Worm (Caenorhabditis elegans): ENCODE data around the gene F43E2.6.

F43E2.6 gene

DNA sequence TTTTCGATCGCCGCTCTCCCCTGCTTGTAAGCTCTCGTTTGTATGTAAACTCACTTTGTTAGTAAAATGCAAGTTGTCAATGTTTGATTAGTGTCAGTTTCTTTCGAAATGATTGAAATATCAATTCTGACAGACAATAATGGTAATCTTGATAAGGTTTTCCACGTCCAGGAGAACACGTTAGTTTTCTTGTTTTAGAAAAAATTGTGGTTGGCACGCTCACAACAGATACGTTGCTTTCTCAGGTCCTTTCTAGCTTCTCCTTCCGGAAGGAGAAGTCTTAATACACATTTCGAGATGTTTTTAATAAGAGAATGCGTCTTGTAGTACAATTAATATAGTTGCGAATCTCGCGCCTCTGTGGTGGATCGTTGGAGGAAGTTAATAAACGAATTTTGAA, at the start of gene F43E2.6:
TSS of gene F43E2.6 (minus strand) at position 101 of the 400 bp plus-strand sequence.
- TF ChIP-seq ref-1 (GFP tag; conservative IDR thresholded peaks at IDR 0.05) (no peak), ztf-29 (GFP tag; IDR thresholded peaks at IDR 0.05) (no peak), cog-1 (tag; optimal IDR thresholded peaks at IDR 0.05) (no peak), tab-1 (GFP tag; IDR thresholded peaks at IDR 0.05) (no peak), T22C8.4 (GFP tag; IDR thresholded peaks at IDR 0.05) (no peak), ztf-23 (GFP tag; IDR thresholded peaks at IDR 0.05) (no peak), klf-2 (GFP tag; conservative IDR thresholded peaks at IDR 0.05) (no peak), flt-1 (GFP tag; IDR thresholded peaks at IDR 0.05) (no peak), med-1 (GFP tag; optimal IDR thresholded peaks at IDR 0.05; ENCODE audit: insufficient read depth) (no peak)

DNA sequence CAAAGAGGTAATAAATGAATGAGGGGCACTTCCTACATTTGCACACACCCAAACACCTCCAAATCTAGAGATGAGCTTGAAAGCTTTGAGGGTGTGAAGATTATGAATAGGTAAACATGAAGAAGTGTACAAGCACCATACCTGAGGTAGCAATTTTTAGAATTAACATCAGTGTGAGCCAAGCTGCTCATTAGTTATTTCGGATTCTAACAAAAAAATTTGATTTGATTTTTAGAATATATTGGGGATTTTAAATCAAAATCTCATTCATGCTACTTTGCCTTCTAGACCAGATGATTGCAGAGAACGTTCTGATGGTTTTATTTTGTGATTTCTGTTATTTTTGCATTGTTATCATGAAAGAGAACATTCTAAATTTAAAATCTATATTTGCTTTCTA, 45.1 kb upstream of the F43E2.6 start:
- no peak for TF ChIP-seq cog-1 (tag; optimal IDR thresholded peaks at IDR 0.05)
- no peak for TF ChIP-seq T22C8.4 (GFP tag; IDR thresholded peaks at IDR 0.05)
- no peak for TF ChIP-seq tab-1 (GFP tag; IDR thresholded peaks at IDR 0.05)
- no peak for TF ChIP-seq ref-1 (GFP tag; conservative IDR thresholded peaks at IDR 0.05)
- TF ChIP-seq ztf-23 (GFP tag; IDR thresholded peaks at IDR 0.05), result no peak
- TF ChIP-seq klf-2 (GFP tag; conservative IDR thresholded peaks at IDR 0.05), result no peak
- no peak for TF ChIP-seq ztf-29 (GFP tag; IDR thresholded peaks at IDR 0.05)
- no peak for TF ChIP-seq flt-1 (GFP tag; IDR thresholded peaks at IDR 0.05)
- TF ChIP-seq med-1 (GFP tag; optimal IDR thresholded peaks at IDR 0.05; ENCODE audit: insufficient read depth), result no peak

DNA sequence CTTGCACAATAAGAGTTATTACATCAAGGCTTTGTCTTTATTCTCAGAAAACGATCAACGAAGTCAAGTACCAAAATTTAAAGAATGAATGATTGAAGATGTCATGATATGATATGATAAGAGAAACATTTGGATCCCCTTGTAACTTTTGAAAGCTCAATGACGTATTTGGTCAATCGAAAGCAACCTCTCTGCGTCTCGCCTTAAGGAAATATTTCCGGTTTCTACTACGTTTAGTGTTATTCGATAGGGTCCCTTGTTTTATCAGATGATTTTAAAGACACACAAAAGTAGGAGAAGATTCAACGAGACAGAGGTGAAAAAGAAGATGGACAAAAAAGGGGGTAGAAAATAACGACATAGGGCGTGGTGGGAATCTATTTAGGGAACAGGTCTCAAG, 44.6 kb upstream of the F43E2.6 start:
- TF ChIP-seq ref-1 (GFP tag; conservative IDR thresholded peaks at IDR 0.05) (no peak), tab-1 (GFP tag; IDR thresholded peaks at IDR 0.05) (no peak), cog-1 (tag; optimal IDR thresholded peaks at IDR 0.05) (no peak), T22C8.4 (GFP tag; IDR thresholded peaks at IDR 0.05) (no peak), klf-2 (GFP tag; conservative IDR thresholded peaks at IDR 0.05) (no peak), flt-1 (GFP tag; IDR thresholded peaks at IDR 0.05) (no peak), ztf-23 (GFP tag; IDR thresholded peaks at IDR 0.05) (no peak), med-1 (GFP tag; optimal IDR thresholded peaks at IDR 0.05; ENCODE audit: insufficient read depth) (no peak), ztf-29 (GFP tag; IDR thresholded peaks at IDR 0.05) (no peak)

DNA sequence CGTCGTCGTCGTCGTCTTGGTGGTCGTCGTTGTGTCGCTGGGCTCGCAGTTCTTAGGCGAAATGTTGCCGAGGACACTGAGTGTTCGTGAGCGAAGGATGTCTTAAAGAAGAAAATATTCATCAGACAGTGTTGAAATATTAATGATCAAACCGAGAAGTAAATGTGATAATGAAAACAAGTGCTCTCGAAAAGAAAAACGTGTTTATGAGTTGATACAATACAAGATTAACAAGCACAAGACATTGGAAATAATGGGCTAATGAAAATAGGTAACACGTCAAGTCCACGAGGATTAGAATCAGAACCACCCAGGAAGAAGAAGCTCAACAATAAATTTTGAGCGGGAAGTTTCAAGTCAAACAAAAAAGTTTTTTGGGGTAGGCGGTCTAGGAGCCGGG, 43.3 kb upstream of the F43E2.6 start, which contains the start of gene K02A2.5:
TSS of gene K02A2.5 (minus strand) at position 101 of the 400 bp plus-strand sequence.
- TF ChIP-seq med-1 (GFP tag; optimal IDR thresholded peaks at IDR 0.05; ENCODE audit: insufficient read depth), result no peak
- TF ChIP-seq klf-2 (GFP tag; conservative IDR thresholded peaks at IDR 0.05), result no peak
- TF ChIP-seq ztf-29 (GFP tag; IDR thresholded peaks at IDR 0.05), result no peak
- no peak for TF ChIP-seq flt-1 (GFP tag; IDR thresholded peaks at IDR 0.05)
- TF ChIP-seq T22C8.4 (GFP tag; IDR thresholded peaks at IDR 0.05), result no peak
- TF ChIP-seq ztf-23 (GFP tag; IDR thresholded peaks at IDR 0.05), result no peak

DNA sequence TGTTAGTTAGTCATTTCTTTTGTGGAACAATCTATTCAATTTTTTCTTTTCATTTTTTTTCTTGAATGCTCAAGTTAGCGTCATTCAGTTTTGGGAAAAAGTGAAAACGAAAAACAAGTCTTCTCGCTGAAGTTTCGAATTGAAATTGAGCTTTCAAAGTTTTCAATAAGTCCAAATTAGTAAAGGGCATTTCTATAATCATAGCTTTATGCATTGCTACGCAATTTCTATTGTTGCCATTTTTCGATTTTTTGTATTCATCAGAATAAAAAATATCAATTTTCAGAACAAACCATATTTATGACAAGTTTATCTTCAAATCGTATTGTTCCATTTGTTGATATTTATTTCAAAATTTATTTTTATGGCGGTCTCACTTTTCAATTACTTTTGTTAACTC, 39.5 kb upstream of the F43E2.6 start, which contains the start of gene srd-55:
TSS of gene srd-55 (plus strand) at position 301 of the 400 bp plus-strand sequence.
- TF ChIP-seq T22C8.4 (GFP tag; IDR thresholded peaks at IDR 0.05), result no peak
- TF ChIP-seq ztf-23 (GFP tag; IDR thresholded peaks at IDR 0.05), result no peak
- no peak for TF ChIP-seq cog-1 (tag; optimal IDR thresholded peaks at IDR 0.05)
- TF ChIP-seq ref-1 (GFP tag; conservative IDR thresholded peaks at IDR 0.05), result no peak
- TF ChIP-seq klf-2 (GFP tag; conservative IDR thresholded peaks at IDR 0.05), result no peak

DNA sequence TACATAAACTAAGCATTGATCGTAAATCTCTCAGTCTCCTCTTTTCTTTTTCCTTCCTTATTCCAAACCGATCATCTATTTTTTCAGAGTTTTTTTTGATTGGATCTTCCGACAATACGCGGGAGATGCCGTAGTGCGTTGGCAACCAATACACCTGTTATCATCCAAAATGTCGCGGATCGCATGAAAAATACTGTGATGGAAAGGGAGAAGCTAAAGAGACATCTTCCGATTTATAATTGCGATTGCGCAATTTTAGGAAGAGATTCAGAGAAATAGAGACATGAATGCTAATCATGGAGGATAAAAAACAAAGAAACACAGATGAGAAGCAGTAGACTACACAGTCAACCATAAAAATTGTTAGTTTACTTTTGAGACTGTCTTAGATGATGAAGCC, 37.8 kb upstream of the F43E2.6 start:
- TF ChIP-seq med-1 (GFP tag; optimal IDR thresholded peaks at IDR 0.05; ENCODE audit: insufficient read depth) (no peak), T22C8.4 (GFP tag; IDR thresholded peaks at IDR 0.05) (no peak), ztf-23 (GFP tag; IDR thresholded peaks at IDR 0.05) (no peak), ztf-29 (GFP tag; IDR thresholded peaks at IDR 0.05) (no peak), tab-1 (GFP tag; IDR thresholded peaks at IDR 0.05) (no peak), klf-2 (GFP tag; conservative IDR thresholded peaks at IDR 0.05) (no peak), ref-1 (GFP tag; conservative IDR thresholded peaks at IDR 0.05) (no peak), flt-1 (GFP tag; IDR thresholded peaks at IDR 0.05) (no peak), cog-1 (tag; optimal IDR thresholded peaks at IDR 0.05) (no peak)

DNA sequence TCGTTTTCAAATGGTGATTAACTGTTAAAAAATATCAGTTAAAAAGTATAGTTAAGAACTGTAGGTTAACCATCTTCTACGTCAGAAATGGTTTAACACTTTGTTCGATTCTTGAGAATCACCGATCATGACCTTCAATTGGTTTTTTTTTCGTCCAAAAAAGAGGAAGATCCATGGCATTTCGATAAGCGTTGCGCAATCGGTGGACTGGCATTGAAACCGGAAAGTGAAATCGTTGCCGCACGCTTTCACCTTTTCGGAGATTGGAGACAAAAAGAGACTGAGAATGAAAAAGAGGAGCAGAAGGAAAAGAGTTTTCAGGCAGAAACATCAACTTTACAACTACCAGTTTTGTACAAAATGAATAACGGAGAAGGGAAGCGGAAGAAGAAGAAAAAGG, 36.6 kb upstream of the F43E2.6 start:
- no peak for TF ChIP-seq klf-2 (GFP tag; conservative IDR thresholded peaks at IDR 0.05)
- no peak for TF ChIP-seq ztf-29 (GFP tag; IDR thresholded peaks at IDR 0.05)

DNA sequence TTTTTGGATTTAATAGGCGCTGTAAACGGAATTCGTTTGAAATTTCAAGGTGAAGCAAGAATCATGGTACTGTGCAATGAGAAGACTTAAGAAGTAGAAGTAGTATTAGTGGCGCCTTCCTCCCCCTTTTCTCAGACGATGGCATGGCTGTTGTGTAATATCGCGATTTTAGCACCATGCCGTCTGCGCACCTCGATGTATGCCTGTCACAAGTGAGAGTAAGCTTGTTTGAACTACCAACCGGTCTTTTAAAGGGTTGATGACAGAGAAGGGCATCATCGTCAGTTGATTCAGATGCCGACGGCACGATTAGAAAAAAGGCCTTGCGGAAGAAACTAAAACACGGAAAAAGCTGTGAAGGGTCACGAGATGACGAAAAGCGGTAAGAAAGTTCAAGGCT, 35.3 kb upstream of the F43E2.6 start:
- TF ChIP-seq ref-1 (GFP tag; conservative IDR thresholded peaks at IDR 0.05) (no peak), ztf-29 (GFP tag; IDR thresholded peaks at IDR 0.05) (no peak), ztf-23 (GFP tag; IDR thresholded peaks at IDR 0.05) (no peak), klf-2 (GFP tag; conservative IDR thresholded peaks at IDR 0.05) (no peak)

DNA sequence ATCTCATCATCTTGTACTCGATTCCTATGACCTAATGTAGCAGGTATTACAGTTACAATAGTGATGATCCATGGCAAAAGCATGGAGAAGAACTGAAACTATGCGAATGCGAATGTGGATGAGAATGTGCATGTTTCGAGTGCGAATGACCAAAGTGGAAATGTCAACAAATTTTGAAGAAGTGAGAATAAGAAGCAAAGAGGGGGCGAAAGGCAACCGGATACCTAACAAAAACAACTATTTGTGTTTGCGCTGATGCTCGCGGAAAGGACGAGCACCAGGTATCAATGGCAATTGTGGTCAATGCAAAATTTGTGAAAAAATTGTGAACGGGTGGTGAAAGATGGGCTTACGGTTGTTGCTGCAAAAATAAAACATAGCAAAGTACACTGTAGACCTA, 34.0 kb upstream of the F43E2.6 start, which contains the start of gene nas-7:
TSS of gene nas-7 (minus strand) at position 101 of the 400 bp plus-strand sequence.
- TF ChIP-seq med-1 (GFP tag; optimal IDR thresholded peaks at IDR 0.05; ENCODE audit: insufficient read depth) (no peak), ztf-29 (GFP tag; IDR thresholded peaks at IDR 0.05) (no peak), cog-1 (tag; optimal IDR thresholded peaks at IDR 0.05) (no peak), tab-1 (GFP tag; IDR thresholded peaks at IDR 0.05) (no peak), ztf-23 (GFP tag; IDR thresholded peaks at IDR 0.05) (no peak), klf-2 (GFP tag; conservative IDR thresholded peaks at IDR 0.05) (no peak), ref-1 (GFP tag; conservative IDR thresholded peaks at IDR 0.05) (no peak), flt-1 (GFP tag; IDR thresholded peaks at IDR 0.05) (no peak), T22C8.4 (GFP tag; IDR thresholded peaks at IDR 0.05) (no peak)

DNA sequence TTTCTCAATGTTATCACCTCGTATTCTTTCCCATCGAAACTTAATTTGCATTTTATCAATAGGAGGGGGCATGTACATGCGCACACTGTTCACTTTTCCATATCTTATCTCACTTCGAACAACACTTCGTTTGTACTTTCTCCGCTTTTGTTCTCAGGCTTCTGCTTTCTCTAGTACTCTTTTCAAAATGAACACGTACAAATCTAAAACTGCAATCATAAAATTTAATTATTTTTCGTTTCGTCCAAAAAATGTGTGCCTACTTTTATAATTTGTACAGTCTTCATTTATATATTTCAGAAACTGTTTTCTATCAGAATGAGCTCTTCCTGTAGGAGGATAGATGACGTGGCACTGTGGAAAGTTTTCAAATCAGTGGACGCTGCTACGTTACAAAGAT, 30.1 kb upstream of the F43E2.6 start, which contains the start of gene C07D10.1:
TSS of gene C07D10.1 (plus strand) at position 301 of the 400 bp plus-strand sequence.
- TF ChIP-seq ztf-23 (GFP tag; IDR thresholded peaks at IDR 0.05) (no peak), klf-2 (GFP tag; conservative IDR thresholded peaks at IDR 0.05) (no peak), med-1 (GFP tag; optimal IDR thresholded peaks at IDR 0.05; ENCODE audit: insufficient read depth) (no peak), ref-1 (GFP tag; conservative IDR thresholded peaks at IDR 0.05) (no peak)
